Worm (Caenorhabditis elegans): ENCODE results near the gene W06D11.2.

W06D11.2 gene

ce11 chrX:12296392-12296791 lies at the start of gene W06D11.2:
Gene W06D11.2 (minus strand): TSS chrX:12296730.
- TF ChIP-seq tab-1 (GFP tag; IDR thresholded peaks at IDR 0.05) (no peak), cog-1 (tag; optimal IDR thresholded peaks at IDR 0.05) (no peak), klf-2 (GFP tag; conservative IDR thresholded peaks at IDR 0.05) (no peak), ref-1 (GFP tag; conservative IDR thresholded peaks at IDR 0.05) (no peak), ztf-23 (GFP tag; IDR thresholded peaks at IDR 0.05) (no peak), med-1 (GFP tag; optimal IDR thresholded peaks at IDR 0.05; ENCODE audit: insufficient read depth) (no peak), T22C8.4 (GFP tag; IDR thresholded peaks at IDR 0.05) (no peak), flt-1 (GFP tag; IDR thresholded peaks at IDR 0.05) (no peak), ztf-29 (GFP tag; IDR thresholded peaks at IDR 0.05) (no peak)

- no peak for TF ChIP-seq ztf-29 (GFP tag; IDR thresholded peaks at IDR 0.05)
- TF ChIP-seq cog-1 (tag; optimal IDR thresholded peaks at IDR 0.05), result no peak
- no peak for TF ChIP-seq med-1 (GFP tag; optimal IDR thresholded peaks at IDR 0.05; ENCODE audit: insufficient read depth)
- no peak for TF ChIP-seq ztf-23 (GFP tag; IDR thresholded peaks at IDR 0.05)
- no peak for TF ChIP-seq klf-2 (GFP tag; conservative IDR thresholded peaks at IDR 0.05)
- TF ChIP-seq T22C8.4 (GFP tag; IDR thresholded peaks at IDR 0.05), result no peak
- no peak for TF ChIP-seq ref-1 (GFP tag; conservative IDR thresholded peaks at IDR 0.05)
- no peak for TF ChIP-seq tab-1 (GFP tag; IDR thresholded peaks at IDR 0.05)
- no peak for TF ChIP-seq flt-1 (GFP tag; IDR thresholded peaks at IDR 0.05)
These were observed 46.7 kb upstream of the W06D11.2 start, which contains the start of the genes nspc-9 and nspc-10 for ce11 chrX:12343279-12343678. Gene nspc-9 (minus strand): TSS chrX:12343379. Gene nspc-10 (plus strand): TSS chrX:12343609.

- TF ChIP-seq flt-1 (GFP tag; IDR thresholded peaks at IDR 0.05) (no peak), ztf-29 (GFP tag; IDR thresholded peaks at IDR 0.05) (no peak), klf-2 (GFP tag; conservative IDR thresholded peaks at IDR 0.05) (no peak), med-1 (GFP tag; optimal IDR thresholded peaks at IDR 0.05; ENCODE audit: insufficient read depth) (no peak)
These were observed 44.8 kb upstream of the W06D11.2 start, which contains the start of gene zig-2 for ce11 chrX:12341338-12341737. Gene zig-2 (minus strand): TSS chrX:12341438.

ce11 chrX:12337846-12338490 lies 41.4 kb upstream of the W06D11.2 start, which contains the start of gene srd-44:
Gene srd-44 (plus strand): TSS chrX:12338440.
- TF ChIP-seq cog-1 (tag; optimal IDR thresholded peaks at IDR 0.05) (no peak), med-1 (GFP tag; optimal IDR thresholded peaks at IDR 0.05; ENCODE audit: insufficient read depth) (no peak), ztf-23 (GFP tag; IDR thresholded peaks at IDR 0.05) (no peak), klf-2 (GFP tag; conservative IDR thresholded peaks at IDR 0.05) (no peak), flt-1 (GFP tag; IDR thresholded peaks at IDR 0.05) (no peak), tab-1 (GFP tag; IDR thresholded peaks at IDR 0.05) (no peak), ref-1 (GFP tag; conservative IDR thresholded peaks at IDR 0.05) (0 out of 2 replicates have a peak, but pooled peaks have one; percentile 26), ztf-29 (GFP tag; IDR thresholded peaks at IDR 0.05) (0 out of 2 replicates have a peak, but pooled peaks have one; percentile 40), T22C8.4 (GFP tag; IDR thresholded peaks at IDR 0.05) (0 out of 2 replicates have a peak, but pooled peaks have one; percentile 24)

ce11 chrX:12335808-12336207 lies 39.3 kb upstream of the W06D11.2 start, which contains the start of gene srd-48:
Gene srd-48 (plus strand): TSS chrX:12336108.
- TF ChIP-seq tab-1 (GFP tag; IDR thresholded peaks at IDR 0.05) (no peak), klf-2 (GFP tag; conservative IDR thresholded peaks at IDR 0.05) (no peak), ref-1 (GFP tag; conservative IDR thresholded peaks at IDR 0.05) (no peak), ztf-29 (GFP tag; IDR thresholded peaks at IDR 0.05) (no peak), ztf-23 (GFP tag; IDR thresholded peaks at IDR 0.05) (no peak), T22C8.4 (GFP tag; IDR thresholded peaks at IDR 0.05) (no peak), med-1 (GFP tag; optimal IDR thresholded peaks at IDR 0.05; ENCODE audit: insufficient read depth) (no peak), flt-1 (GFP tag; IDR thresholded peaks at IDR 0.05) (no peak), cog-1 (tag; optimal IDR thresholded peaks at IDR 0.05) (no peak)

- TF ChIP-seq tab-1 (GFP tag; IDR thresholded peaks at IDR 0.05), result no peak
- TF ChIP-seq ztf-23 (GFP tag; IDR thresholded peaks at IDR 0.05), result no peak
- TF ChIP-seq ztf-29 (GFP tag; IDR thresholded peaks at IDR 0.05), result no peak
- TF ChIP-seq klf-2 (GFP tag; conservative IDR thresholded peaks at IDR 0.05), result no peak
- no peak for TF ChIP-seq med-1 (GFP tag; optimal IDR thresholded peaks at IDR 0.05; ENCODE audit: insufficient read depth)
- no peak for TF ChIP-seq ref-1 (GFP tag; conservative IDR thresholded peaks at IDR 0.05)
- no peak for TF ChIP-seq T22C8.4 (GFP tag; IDR thresholded peaks at IDR 0.05)
- no peak for TF ChIP-seq flt-1 (GFP tag; IDR thresholded peaks at IDR 0.05)
- TF ChIP-seq cog-1 (tag; optimal IDR thresholded peaks at IDR 0.05), result no peak
These were observed 36.9 kb upstream of the W06D11.2 start, which contains the start of gene srd-47 for ce11 chrX:12333479-12333878. Gene srd-47 (plus strand): TSS chrX:12333642.

- no peak for TF ChIP-seq ztf-29 (GFP tag; IDR thresholded peaks at IDR 0.05)
- TF ChIP-seq T22C8.4 (GFP tag; IDR thresholded peaks at IDR 0.05), result no peak
- TF ChIP-seq ref-1 (GFP tag; conservative IDR thresholded peaks at IDR 0.05), result no peak
These were observed 35.3 kb upstream of the W06D11.2 start, which contains the start of gene srd-46 for ce11 chrX:12331795-12332194. Gene srd-46 (plus strand): TSS chrX:12332095.

- TF ChIP-seq flt-1 (GFP tag; IDR thresholded peaks at IDR 0.05), result no peak
- no peak for TF ChIP-seq cog-1 (tag; optimal IDR thresholded peaks at IDR 0.05)
- TF ChIP-seq med-1 (GFP tag; optimal IDR thresholded peaks at IDR 0.05; ENCODE audit: insufficient read depth), result no peak
- TF ChIP-seq T22C8.4 (GFP tag; IDR thresholded peaks at IDR 0.05), result no peak
- TF ChIP-seq ref-1 (GFP tag; conservative IDR thresholded peaks at IDR 0.05), result no peak
- no peak for TF ChIP-seq tab-1 (GFP tag; IDR thresholded peaks at IDR 0.05)
These were observed 32.1 kb upstream of the W06D11.2 start, which contains the start of gene srd-45 for ce11 chrX:12328676-12329075. Gene srd-45 (plus strand): TSS chrX:12328976.

ce11 chrX:12326424-12326823 lies 29.9 kb upstream of the W06D11.2 start, which contains the start of gene srd-41:
Gene srd-41 (plus strand): TSS chrX:12326724.
- no peak for TF ChIP-seq klf-2 (GFP tag; conservative IDR thresholded peaks at IDR 0.05)
- TF ChIP-seq med-1 (GFP tag; optimal IDR thresholded peaks at IDR 0.05; ENCODE audit: insufficient read depth), result no peak
- TF ChIP-seq flt-1 (GFP tag; IDR thresholded peaks at IDR 0.05), result no peak
- no peak for TF ChIP-seq ztf-29 (GFP tag; IDR thresholded peaks at IDR 0.05)
- TF ChIP-seq tab-1 (GFP tag; IDR thresholded peaks at IDR 0.05), result no peak
- no peak for TF ChIP-seq T22C8.4 (GFP tag; IDR thresholded peaks at IDR 0.05)
- TF ChIP-seq cog-1 (tag; optimal IDR thresholded peaks at IDR 0.05), result no peak
- TF ChIP-seq ztf-23 (GFP tag; IDR thresholded peaks at IDR 0.05), result no peak
- no peak for TF ChIP-seq ref-1 (GFP tag; conservative IDR thresholded peaks at IDR 0.05)
